Worm (Caenorhabditis elegans): ENCODE data around the gene gei-6.

The gei-6 gene

DNA sequence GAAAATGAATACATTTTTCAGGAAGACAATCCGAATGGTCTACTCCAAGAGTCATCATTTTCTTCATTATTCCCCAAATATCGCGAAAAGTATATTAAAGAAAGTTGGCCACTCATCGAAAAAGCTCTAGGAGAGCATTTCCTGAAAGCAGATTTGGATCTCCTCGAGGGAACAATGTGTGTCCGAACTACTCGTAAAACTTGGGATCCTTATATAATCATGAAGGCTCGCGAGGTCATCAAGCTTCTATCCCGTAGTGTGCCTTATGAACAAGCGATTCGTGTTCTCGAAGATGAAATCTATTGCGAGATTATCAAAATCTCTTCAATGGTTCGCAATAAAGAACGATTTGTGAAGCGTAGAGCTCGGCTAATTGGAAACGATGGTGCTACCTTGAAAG is 876 bp upstream of the gei-6 start:
- TF ChIP-seq tbx-11 (GFP tag; IDR thresholded peaks at IDR 0.05) (no peak), ceh-36 (tag; optimal IDR thresholded peaks at IDR 0.05) (no peak), tbx-37 (GFP tag; conservative IDR thresholded peaks at IDR 0.05) (no peak), B0310.2 (tag; optimal IDR thresholded peaks at IDR 0.05) (no peak), hmbx-1 (tag; optimal IDR thresholded peaks at IDR 0.05) (no peak), F13C5.2 (tag; optimal IDR thresholded peaks at IDR 0.05) (no peak), sea-1 (GFP tag; conservative IDR thresholded peaks at IDR 0.05) (no peak)

DNA sequence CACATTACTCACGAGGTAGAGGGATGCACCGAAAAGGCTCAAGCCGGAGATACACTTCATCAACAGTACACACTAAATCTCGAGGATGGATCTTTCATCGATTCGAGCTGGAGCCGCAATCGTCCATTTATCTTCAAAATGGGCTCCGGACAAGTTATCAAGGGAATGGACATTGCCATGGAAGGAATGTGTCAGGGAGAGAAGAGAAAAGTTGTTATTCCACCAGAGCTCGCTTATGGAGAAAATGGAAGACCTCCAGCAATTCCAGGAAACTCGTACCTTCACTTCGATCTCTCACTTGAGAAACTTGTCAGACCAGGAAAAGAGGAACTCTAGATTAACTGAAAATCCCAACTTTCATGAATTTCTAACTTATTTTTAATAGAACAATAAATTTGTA is 4.8 kb downstream of the gei-6 start:
- TF ChIP-seq flt-1 (GFP tag; IDR thresholded peaks at IDR 0.05) (no peak), ceh-36 (tag; optimal IDR thresholded peaks at IDR 0.05) (no peak), ceh-13 (GFP tag; optimal IDR thresholded peaks at IDR 0.05) (no peak), pes-1 (GFP tag; IDR thresholded peaks at IDR 0.05) (no peak), F13C5.2 (tag; optimal IDR thresholded peaks at IDR 0.05) (no peak), tra-4 (tag; optimal IDR thresholded peaks at IDR 0.05) (no peak), scrt-1 (GFP tag; IDR thresholded peaks at IDR 0.05) (no peak), ama-1 (optimal IDR thresholded peaks at IDR 0.05) (peak; percentile 75), aly-1 (tag; optimal IDR thresholded peaks at IDR 0.05) (no peak)

DNA sequence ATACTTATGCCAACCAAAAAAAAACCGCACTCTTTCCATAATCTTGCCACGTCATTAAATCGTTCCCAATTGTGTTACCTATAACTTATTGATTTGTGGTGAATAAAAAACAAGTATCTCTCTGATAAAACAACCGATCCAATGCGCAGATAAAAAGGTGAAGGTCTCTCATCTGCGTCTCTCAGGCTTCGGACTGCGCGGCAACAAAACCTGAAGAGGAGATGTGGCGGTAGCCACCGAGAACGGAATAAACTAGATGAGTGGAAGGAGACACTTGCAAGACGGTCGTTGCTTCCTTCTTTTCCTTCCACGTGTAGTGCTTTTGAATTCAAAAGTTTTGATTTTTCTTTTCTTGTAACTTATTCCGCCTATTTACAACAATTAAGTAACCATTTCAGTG is 5.7 kb downstream of the gei-6 start, which contains the start of gene fkb-3:
Gene fkb-3 (plus strand): TSS at position 277 of the 400 bp plus-strand sequence.
- TF ChIP-seq F13C5.2 (tag; optimal IDR thresholded peaks at IDR 0.05) (no peak), sea-1 (GFP tag; conservative IDR thresholded peaks at IDR 0.05) (no peak), tbx-11 (GFP tag; IDR thresholded peaks at IDR 0.05) (no peak), ama-1 (optimal IDR thresholded peaks at IDR 0.05) (no peak), ets-7 (tag; optimal IDR thresholded peaks at IDR 0.05) (no peak), pes-1 (GFP tag; IDR thresholded peaks at IDR 0.05) (no peak), scrt-1 (GFP tag; IDR thresholded peaks at IDR 0.05) (no peak), tbx-37 (GFP tag; conservative IDR thresholded peaks at IDR 0.05) (no peak), B0310.2 (tag; optimal IDR thresholded peaks at IDR 0.05) (no peak), flt-1 (GFP tag; IDR thresholded peaks at IDR 0.05) (no peak), ceh-36 (tag; optimal IDR thresholded peaks at IDR 0.05) (no peak), ceh-13 (GFP tag; optimal IDR thresholded peaks at IDR 0.05) (no peak), aly-1 (tag; optimal IDR thresholded peaks at IDR 0.05) (no peak)

DNA sequence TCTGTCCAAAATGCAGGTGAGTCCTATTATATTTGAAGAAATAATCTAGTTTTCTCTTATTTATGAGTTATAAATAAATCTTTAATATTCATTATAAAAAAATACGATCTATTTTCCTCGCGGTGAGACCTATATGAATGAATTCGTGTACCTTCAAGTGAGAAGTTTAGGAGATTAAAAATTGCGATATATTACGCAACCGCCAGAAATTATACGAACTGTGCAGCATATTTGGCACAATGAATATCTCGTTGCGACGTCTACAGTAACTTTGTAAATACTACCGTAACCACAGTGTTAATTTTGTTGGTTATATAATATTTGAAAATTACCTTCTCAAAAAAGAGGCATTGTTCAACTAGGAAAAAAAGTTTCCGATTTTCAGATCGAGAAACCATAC is 6.3 kb downstream of the gei-6 start:
- TF ChIP-seq ama-1 (optimal IDR thresholded peaks at IDR 0.05) (no peak), sea-1 (GFP tag; conservative IDR thresholded peaks at IDR 0.05) (no peak), F13C5.2 (tag; optimal IDR thresholded peaks at IDR 0.05) (no peak), tra-4 (tag; optimal IDR thresholded peaks at IDR 0.05) (no peak), tbx-37 (GFP tag; conservative IDR thresholded peaks at IDR 0.05) (no peak), hmbx-1 (tag; optimal IDR thresholded peaks at IDR 0.05) (no peak), tbx-11 (GFP tag; IDR thresholded peaks at IDR 0.05) (no peak), pes-1 (GFP tag; IDR thresholded peaks at IDR 0.05) (no peak), flt-1 (GFP tag; IDR thresholded peaks at IDR 0.05) (no peak), ceh-36 (tag; optimal IDR thresholded peaks at IDR 0.05) (no peak)

DNA sequence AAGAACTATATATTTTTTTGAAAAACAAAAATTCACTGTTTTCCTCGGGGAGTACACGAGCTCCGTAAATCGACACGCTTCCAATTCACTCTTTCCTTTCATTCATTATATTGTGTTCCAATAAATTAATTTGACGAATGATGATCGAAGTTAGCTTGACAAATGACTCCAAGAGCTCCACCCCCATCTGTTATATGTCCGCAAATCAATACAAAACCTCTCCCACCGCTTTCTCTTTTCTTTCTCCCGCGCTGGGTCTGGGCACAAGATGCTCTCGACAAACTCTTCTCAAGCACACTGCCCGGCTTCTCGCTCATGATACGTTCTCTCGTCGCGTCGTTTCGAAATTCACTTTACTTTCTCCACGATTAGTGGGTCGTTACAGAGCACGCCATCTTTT is 6.7 kb downstream of the gei-6 start, which contains the start of gene C13F10.1:
Gene C13F10.1 (plus strand): TSS at position 138 of the 400 bp plus-strand sequence.
- TF ChIP-seq ceh-13 (GFP tag; optimal IDR thresholded peaks at IDR 0.05): no peak

DNA sequence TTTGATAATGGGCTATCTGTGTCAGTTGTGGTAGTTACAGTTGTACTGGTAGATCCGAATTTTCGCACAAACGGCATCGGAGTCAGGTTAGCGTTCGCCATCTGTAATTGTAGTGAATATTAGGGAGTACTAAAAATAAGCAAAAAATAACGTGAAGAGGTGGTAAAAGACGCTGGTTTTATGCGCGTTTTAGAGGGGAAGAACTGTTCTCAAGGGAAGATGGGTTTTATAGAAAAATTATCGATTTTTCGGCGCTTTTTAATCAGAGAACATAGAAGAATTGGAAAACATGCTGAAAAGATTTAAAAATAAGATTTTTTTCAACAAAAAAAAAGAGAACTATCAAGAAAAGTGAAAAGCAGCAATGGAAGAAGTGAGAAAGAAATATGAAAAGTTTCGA is 7.5 kb downstream of the gei-6 start, which contains the start of gene C13F10.7:
Gene C13F10.7 (minus strand): TSS at position 101 of the 400 bp plus-strand sequence.
- TF ChIP-seq ceh-13 (GFP tag; optimal IDR thresholded peaks at IDR 0.05) (no peak), F13C5.2 (tag; optimal IDR thresholded peaks at IDR 0.05) (no peak), tbx-11 (GFP tag; IDR thresholded peaks at IDR 0.05) (no peak), hmg-4 (GFP tag; optimal IDR thresholded peaks at IDR 0.05) (no peak), tra-4 (tag; optimal IDR thresholded peaks at IDR 0.05) (no peak), scrt-1 (GFP tag; IDR thresholded peaks at IDR 0.05) (no peak)

DNA sequence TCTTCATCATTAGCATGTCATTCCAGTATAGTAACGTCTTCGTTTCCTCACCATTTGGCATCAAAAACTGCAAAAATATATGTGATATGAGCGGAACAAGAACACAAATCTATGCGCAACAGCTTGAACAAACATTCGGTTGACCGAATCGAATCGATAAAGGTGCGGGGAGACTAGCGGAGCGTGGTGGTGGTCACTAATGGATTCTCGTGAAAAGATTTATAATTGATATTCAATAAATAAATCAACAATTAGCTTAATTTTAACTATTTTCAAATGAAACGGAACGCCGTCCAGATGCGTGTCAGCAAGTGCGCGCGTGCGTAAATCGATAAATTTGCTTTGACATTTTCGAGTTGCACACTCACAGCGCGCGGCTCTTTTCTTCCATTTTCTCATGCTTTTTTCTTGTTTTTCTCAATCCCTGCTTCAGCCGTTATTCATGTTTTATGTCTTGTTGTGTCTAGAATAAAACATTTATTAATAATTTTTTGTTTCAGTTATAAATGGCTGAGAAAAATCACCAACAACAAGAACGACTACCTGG is 9.6 kb downstream of the gei-6 start, which contains the start of the genes C13F10.8, C13F10.6 and kxd-1:
Gene C13F10.8 (minus strand): TSS at position 51 of the 547 bp plus-strand sequence.
Gene C13F10.6 (minus strand): TSS at position 67 of the 547 bp plus-strand sequence.
Gene kxd-1 (plus strand): TSS at position 497 of the 547 bp plus-strand sequence.
- TF ChIP-seq hmg-4 (GFP tag; optimal IDR thresholded peaks at IDR 0.05) (peak; percentile 4), pes-1 (GFP tag; IDR thresholded peaks at IDR 0.05) (no peak)

DNA sequence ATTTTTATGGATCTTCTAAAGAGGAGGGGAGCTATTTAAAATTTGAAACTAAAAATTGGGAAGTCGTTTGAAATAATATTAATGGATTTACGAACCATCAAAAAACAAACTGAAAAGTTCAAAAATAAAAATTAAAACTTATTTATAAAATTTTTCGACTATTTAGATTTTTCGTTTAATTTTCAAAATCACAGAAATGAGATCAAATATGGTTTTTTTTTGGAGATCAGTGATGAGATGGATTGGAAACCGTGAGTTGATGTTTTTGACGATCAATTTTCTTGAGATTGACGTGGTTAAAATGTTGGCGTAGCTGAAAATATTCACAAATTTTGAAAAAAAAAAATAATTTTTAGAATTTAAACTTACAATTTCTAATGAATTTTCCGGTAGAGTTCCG is 11.7 kb downstream of the gei-6 start, which contains the start of gene C13F10.5:
Gene C13F10.5 (minus strand): TSS at position 101 of the 400 bp plus-strand sequence.
- no peak for TF ChIP-seq F13C5.2 (tag; optimal IDR thresholded peaks at IDR 0.05)
- TF ChIP-seq ama-1 (optimal IDR thresholded peaks at IDR 0.05): no peak
- TF ChIP-seq tbx-11 (GFP tag; IDR thresholded peaks at IDR 0.05): no peak
- no peak for TF ChIP-seq flt-1 (GFP tag; IDR thresholded peaks at IDR 0.05)
- TF ChIP-seq sea-1 (GFP tag; conservative IDR thresholded peaks at IDR 0.05): no peak
- no peak for TF ChIP-seq scrt-1 (GFP tag; IDR thresholded peaks at IDR 0.05)
- no peak for TF ChIP-seq ceh-13 (GFP tag; optimal IDR thresholded peaks at IDR 0.05)
- no peak for TF ChIP-seq tbx-37 (GFP tag; conservative IDR thresholded peaks at IDR 0.05)
- TF ChIP-seq ceh-36 (tag; optimal IDR thresholded peaks at IDR 0.05): no peak
- TF ChIP-seq hmg-4 (GFP tag; optimal IDR thresholded peaks at IDR 0.05): no peak
- no peak for TF ChIP-seq hmbx-1 (tag; optimal IDR thresholded peaks at IDR 0.05)
- no peak for TF ChIP-seq aly-1 (tag; optimal IDR thresholded peaks at IDR 0.05)

DNA sequence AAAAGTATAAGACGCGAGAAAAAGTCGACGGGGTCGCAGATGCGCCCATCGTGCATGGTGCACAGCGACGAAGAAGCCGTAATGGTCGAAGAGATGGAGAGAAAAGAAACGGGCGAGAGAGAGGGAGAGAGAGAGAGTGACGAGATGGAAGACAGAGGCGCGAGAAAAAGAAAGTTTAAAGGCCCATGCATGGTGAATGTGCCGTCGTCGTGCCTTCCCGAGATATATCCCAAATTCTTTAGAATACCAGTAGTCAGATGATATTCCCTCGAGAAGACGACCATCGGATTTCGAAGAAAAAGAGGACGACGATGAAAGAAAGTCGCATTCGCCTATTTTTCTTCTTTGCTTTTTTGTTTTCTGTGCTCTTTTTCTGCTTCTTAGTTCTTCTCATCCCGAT is 14.6 kb downstream of the gei-6 start:
- no peak for TF ChIP-seq hmg-4 (GFP tag; optimal IDR thresholded peaks at IDR 0.05)
- no peak for TF ChIP-seq sea-1 (GFP tag; conservative IDR thresholded peaks at IDR 0.05)
- no peak for TF ChIP-seq tbx-11 (GFP tag; IDR thresholded peaks at IDR 0.05)
- TF ChIP-seq ets-7 (tag; optimal IDR thresholded peaks at IDR 0.05): no peak
- no peak for TF ChIP-seq F13C5.2 (tag; optimal IDR thresholded peaks at IDR 0.05)
- no peak for TF ChIP-seq flt-1 (GFP tag; IDR thresholded peaks at IDR 0.05)
- TF ChIP-seq aly-1 (tag; optimal IDR thresholded peaks at IDR 0.05): no peak
- no peak for TF ChIP-seq ama-1 (optimal IDR thresholded peaks at IDR 0.05)
- TF ChIP-seq tbx-37 (GFP tag; conservative IDR thresholded peaks at IDR 0.05): no peak
- no peak for TF ChIP-seq B0310.2 (tag; optimal IDR thresholded peaks at IDR 0.05)
- no peak for TF ChIP-seq ceh-36 (tag; optimal IDR thresholded peaks at IDR 0.05)

All from whole organism, early embryonic.